Worm (Caenorhabditis elegans) whole organism, L4/young adult: ENCODE results near the gene C06E7.2.

Experiments used
- W03F9.2 ChIP-seq: fragments of 150-350 bp; optimal IDR thresholded peaks from 2 replicates; lab custom pipeline; 2014; ENCODE audit warnings: missing biosample characterization, missing genetic modification characterization
- dao-5 ChIP-seq: sonication (generic microtip); optimal IDR thresholded peaks from 2 replicates; lab custom pipeline; 2016; ENCODE audit warnings: missing genotype, missing genetic modification characterization, moderate library complexity, missing compliant biosample characterization
- him-1 ChIP-seq: sonication (generic microtip); optimal IDR thresholded peaks from 2 replicates; lab custom pipeline; 2016; ENCODE audit warnings: missing genotype, missing genetic modification reagents, missing genetic modification characterization, missing compliant biosample characterization

The C06E7.2 gene

ce11 chrIV:5859876-5860275 is 20.6 kb downstream of the C06E7.2 start, which contains the start of gene C06E7.4:
C06E7.4 (minus strand) TSS chrIV:5859976.
- TF ChIP-seq W03F9.2 (tag; lab: Kevin White, UChicago) (no peak), dao-5 (no peak), him-1 (tag; lab: Kevin White, UChicago) (no peak)

ce11 chrIV:5860762-5861161 is 21.5 kb downstream of the C06E7.2 start:
- no peak for TF ChIP-seq him-1 (tag; lab: Kevin White, UChicago)
- no peak for TF ChIP-seq dao-5
- no peak for TF ChIP-seq W03F9.2 (tag; lab: Kevin White, UChicago)

- no peak for TF ChIP-seq him-1 (tag; lab: Kevin White, UChicago)
- no peak for TF ChIP-seq W03F9.2 (tag; lab: Kevin White, UChicago)
- TF ChIP-seq dao-5, result no peak
These were observed 26.5 kb downstream of the C06E7.2 start, which contains the start of gene spe-27 for ce11 chrIV:5865818-5866217. spe-27 (minus strand) TSS chrIV:5865918.

- TF ChIP-seq dao-5, result no peak
- no peak for TF ChIP-seq him-1 (tag; lab: Kevin White, UChicago)
- no peak for TF ChIP-seq W03F9.2 (tag; lab: Kevin White, UChicago)
These were observed 27.9 kb downstream of the C06E7.2 start, which contains the start of gene C06E7.88 for ce11 chrIV:5867189-5867588. C06E7.88 (minus strand) TSS chrIV:5867289.

ce11 chrIV:5869354-5869753 is 30.1 kb downstream of the C06E7.2 start:
- TF ChIP-seq him-1 (tag; lab: Kevin White, UChicago), result no peak
- TF ChIP-seq W03F9.2 (tag; lab: Kevin White, UChicago), result no peak
- TF ChIP-seq dao-5, result no peak

ce11 chrIV:5870072-5870471 is 30.8 kb downstream of the C06E7.2 start, which contains the start of gene srv-17:
srv-17 (minus strand) TSS chrIV:5870172.
- no peak for TF ChIP-seq dao-5
- TF ChIP-seq him-1 (tag; lab: Kevin White, UChicago), result no peak
- no peak for TF ChIP-seq W03F9.2 (tag; lab: Kevin White, UChicago)

ce11 chrIV:5873825-5874224 is 34.5 kb downstream of the C06E7.2 start, which contains the start of gene srv-19:
srv-19 (minus strand) TSS chrIV:5873925.
- TF ChIP-seq him-1 (tag; lab: Kevin White, UChicago) (no peak), W03F9.2 (tag; lab: Kevin White, UChicago) (no peak), dao-5 (no peak)

- TF ChIP-seq dao-5, result no peak
- TF ChIP-seq W03F9.2 (tag; lab: Kevin White, UChicago), result no peak
- TF ChIP-seq him-1 (tag; lab: Kevin White, UChicago), result no peak
These were observed 38.0 kb downstream of the C06E7.2 start, which contains the start of gene srv-21 for ce11 chrIV:5877246-5877645. srv-21 (minus strand) TSS chrIV:5877346.

ce11 chrIV:5879853-5880252 is 40.6 kb downstream of the C06E7.2 start, which contains the start of gene srv-22:
srv-22 (minus strand) TSS chrIV:5879953.
- no peak for TF ChIP-seq dao-5
- TF ChIP-seq W03F9.2 (tag; lab: Kevin White, UChicago), result no peak
- TF ChIP-seq him-1 (tag; lab: Kevin White, UChicago), result no peak

- TF ChIP-seq dao-5 (no peak), him-1 (tag; lab: Kevin White, UChicago) (no peak), W03F9.2 (tag; lab: Kevin White, UChicago) (no peak)
These were observed 45.2 kb downstream of the C06E7.2 start, which contains the start of gene H04M03.11 for ce11 chrIV:5884500-5884899. H04M03.11 (minus strand) TSS chrIV:5884600.

- TF ChIP-seq W03F9.2 (tag; lab: Kevin White, UChicago), result no peak
- no peak for TF ChIP-seq him-1 (tag; lab: Kevin White, UChicago)
- TF ChIP-seq dao-5, result no peak
These were observed 46.1 kb downstream of the C06E7.2 start, which contains the start of gene glf-1 for ce11 chrIV:5885180-5885887. glf-1 (plus strand) TSS chrIV:5885835.

ce11 chrIV:5886605-5887004 is 47.3 kb downstream of the C06E7.2 start:
- no peak for TF ChIP-seq him-1 (tag; lab: Kevin White, UChicago)
- TF ChIP-seq dao-5, result no peak
- no peak for TF ChIP-seq W03F9.2 (tag; lab: Kevin White, UChicago)

ce11 chrIV:5891265-5891664 is 52.0 kb downstream of the C06E7.2 start, which contains the start of gene H04M03.3:
H04M03.3 (plus strand) TSS chrIV:5891565.
- TF ChIP-seq W03F9.2 (tag; lab: Kevin White, UChicago), result no peak
- TF ChIP-seq him-1 (tag; lab: Kevin White, UChicago), result no peak
- no peak for TF ChIP-seq dao-5
